Fruit fly (Drosophila melanogaster): ENCODE results near the gene Prestin.
A peak's percentile ranks its signal among the peaks of the same experiment; 100 is the strongest.

The Prestin gene

dm6 chr3L:17941575-17941974 lies 34.0 kb upstream of the Prestin start (continued):
- peak; percentile 3 for TF ChIP-seq mam (GFP tag; optimal IDR thresholded peaks at IDR 0.05)
- no peak for TF ChIP-seq Usf (GFP tag; optimal IDR thresholded peaks at IDR 0.05)
- peak; percentile 20 for TF ChIP-seq NfI (GFP tag; optimal IDR thresholded peaks at IDR 0.05)
- TF ChIP-seq Fer1 (GFP tag; optimal IDR thresholded peaks at IDR 0.05) = peak; percentile 37
- TF ChIP-seq CG31441 (GFP tag; IDR thresholded peaks at IDR 0.05) = peak; percentile 45
- peak; percentile 2 for TF ChIP-seq Xbp1 (GFP tag; optimal IDR thresholded peaks at IDR 0.05)
- no peak for TF ChIP-seq pan (optimal IDR thresholded peaks at IDR 0.05)
- peak in 1 of 2 experiments; percentile 35 for TF ChIP-seq pan (GFP tag; optimal IDR thresholded peaks at IDR 0.05 in 1 of 2, IDR thresholded peaks at IDR 0.05 in 1 of 2)
- peak; percentile 66 for TF ChIP-seq lab (GFP tag; optimal IDR thresholded peaks at IDR 0.05)
- peak; percentile 56 for TF ChIP-seq Meics (GFP tag; optimal IDR thresholded peaks at IDR 0.05)
- TF ChIP-seq bsh (GFP tag; optimal IDR thresholded peaks at IDR 0.05) = peak in 1 of 2 experiments; percentile 8
- TF ChIP-seq CG3281 (GFP tag; optimal IDR thresholded peaks at IDR 0.05) = peak; percentile 42
- peak; percentile 45 for TF ChIP-seq dmrt99B (tag; optimal IDR thresholded peaks at IDR 0.05)
- TF ChIP-seq Ptx1 (GFP tag; IDR thresholded peaks at IDR 0.05) = 0 out of 2 replicates have a peak, but pooled peaks have one; percentile 22
- TF ChIP-seq grau (tag; optimal IDR thresholded peaks at IDR 0.05) = peak; percentile 45
- TF ChIP-seq lilli (GFP tag; optimal IDR thresholded peaks at IDR 0.05) = peak; percentile 37
- no peak for TF ChIP-seq gce (GFP tag; IDR thresholded peaks at IDR 0.05)
- TF ChIP-seq Fer3 (tag; optimal IDR thresholded peaks at IDR 0.05) = peak; percentile 35
- TF ChIP-seq tio (GFP tag; optimal IDR thresholded peaks at IDR 0.05) = peak; percentile 21
- TF ChIP-seq CG11456 (GFP tag; IDR thresholded peaks at IDR 0.05) = no peak
- TF ChIP-seq CG8290 (GFP tag; optimal IDR thresholded peaks at IDR 0.05) = no peak
- no peak for TF ChIP-seq CG8290 (tag; optimal IDR thresholded peaks at IDR 0.05)
- TF ChIP-seq dimm (GFP tag; IDR thresholded peaks at IDR 0.05) = no peak
- TF ChIP-seq CG2712 (tag; optimal IDR thresholded peaks at IDR 0.05) = peak; percentile 17
- TF ChIP-seq zen2 (GFP tag; IDR thresholded peaks at IDR 0.05; ENCODE audit: partially characterized antibody) = no peak
- no peak for TF ChIP-seq nerfin-2 (GFP tag; IDR thresholded peaks at IDR 0.05; ENCODE audit: partially characterized antibody)
- TF ChIP-seq CG8924 (tag; optimal IDR thresholded peaks at IDR 0.05) = peak; percentile 4
- peak; percentile 30 for TF ChIP-seq CoRest (tag; optimal IDR thresholded peaks at IDR 0.05)
- peak; percentile 59 for TF ChIP-seq CG7839 (tag; optimal IDR thresholded peaks at IDR 0.05)
- TF ChIP-seq Hand (GFP tag; optimal IDR thresholded peaks at IDR 0.05) = peak; percentile 53
- peak; percentile 73 for TF ChIP-seq Ets65A (GFP tag)
- TF ChIP-seq CG11085 (GFP tag; IDR thresholded peaks at IDR 0.05) = no peak
- peak; percentile 21 for TF ChIP-seq cwo (GFP tag; optimal IDR thresholded peaks at IDR 0.05)
- no peak for TF ChIP-seq fd64A (GFP tag; optimal IDR thresholded peaks at IDR 0.05)
- no peak for TF ChIP-seq dm (GFP tag; optimal IDR thresholded peaks at IDR 0.05)
- TF ChIP-seq Hr3 (GFP tag; optimal IDR thresholded peaks at IDR 0.05) = peak; percentile 23
- peak; percentile 25 for TF ChIP-seq CG9817 (tag; optimal IDR thresholded peaks at IDR 0.05)
- no peak for TF ChIP-seq Doc2 (GFP tag; IDR thresholded peaks at IDR 0.05)
- TF ChIP-seq unpg (GFP tag; optimal IDR thresholded peaks at IDR 0.05) = peak; percentile 33
- TF ChIP-seq PHDP (tag; optimal IDR thresholded peaks at IDR 0.05) = peak; percentile 43
- peak; percentile 39 for TF ChIP-seq CG30403 (GFP tag; optimal IDR thresholded peaks at IDR 0.05)
- TF ChIP-seq Bdp1 (GFP tag; optimal IDR thresholded peaks at IDR 0.05) = no peak
- peak; percentile 57 for TF ChIP-seq CG11504 (tag; optimal IDR thresholded peaks at IDR 0.05)
- TF ChIP-seq CG7963 (GFP tag; IDR thresholded peaks at IDR 0.05; ENCODE audit: partially characterized antibody) = no peak
- TF ChIP-seq fd3F (GFP tag; optimal IDR thresholded peaks at IDR 0.05) = no peak
- peak; percentile 25; the same call in 1 of the 2 replicates for TF ChIP-seq CG32532 (GFP tag; IDR thresholded peaks at IDR 0.05)
- TF ChIP-seq CG12391 (tag; optimal IDR thresholded peaks at IDR 0.05) = peak; percentile 30
- TF ChIP-seq scrt (GFP tag; optimal IDR thresholded peaks at IDR 0.05) = peak; percentile 37
- TF ChIP-seq Opbp (GFP tag; IDR thresholded peaks at IDR 0.05; ENCODE audit: partially characterized antibody) = no peak
- no peak for TF ChIP-seq CG2199 (GFP tag; IDR thresholded peaks at IDR 0.05)
- TF ChIP-seq CG10209 (GFP tag; optimal IDR thresholded peaks at IDR 0.05) = peak; percentile 10
